Worm (Caenorhabditis elegans) whole organism, early embryonic: Measurements from ENCODE around the gene sulp-8.

ENCODE experiments used
- B0310.2 ChIP-seq: sonication (generic microtip); optimal IDR thresholded peaks from 2 replicates; lab custom pipeline; 2016; ENCODE audit warnings: mild to moderate bottlenecking, missing genetic modification characterization, missing compliant biosample characterization
- F13C5.2 ChIP-seq: sonication (generic microtip); optimal IDR thresholded peaks from 2 replicates; lab custom pipeline; 2017; ENCODE audit warnings: mild to moderate bottlenecking, missing genetic modification characterization, inconsistent platforms, missing compliant biosample characterization
- aly-1 ChIP-seq: sonication (generic microtip); optimal IDR thresholded peaks from 2 replicates; lab custom pipeline; 2016; ENCODE audit warnings: missing genetic modification characterization, missing compliant biosample characterization
- ama-1 ChIP-seq: fragments of 150-350 bp; optimal IDR thresholded peaks from 2 replicates; lab custom pipeline; 2014
- ceh-13 ChIP-seq: fragments of 200-800 bp; sonication (Bioruptor generic); optimal IDR thresholded peaks from 2 replicates; lab custom pipeline; 2018; ENCODE audit warnings: mild to moderate bottlenecking, missing genetic modification characterization, missing compliant biosample characterization
- ceh-36 ChIP-seq: sonication (generic microtip); optimal IDR thresholded peaks from 2 replicates; lab custom pipeline; 2016; ENCODE audit warnings: missing genetic modification characterization, inconsistent platforms, missing compliant biosample characterization
- ets-7 ChIP-seq: sonication (generic microtip); optimal IDR thresholded peaks from 2 replicates; lab custom pipeline; 2016; ENCODE audit warnings: missing genotype, missing genetic modification characterization, missing compliant biosample characterization
- flt-1 ChIP-seq: fragments of 200-800 bp; sonication (Bioruptor generic); IDR thresholded peaks from 2 replicates; pipeline ENCODE4 v1.3.6; 2022; ENCODE audit warnings: missing genetic modification characterization, missing compliant biosample characterization
- hmbx-1 ChIP-seq: sonication (generic microtip); optimal IDR thresholded peaks from 2 replicates; lab custom pipeline; 2016; ENCODE audit warnings: mild to moderate bottlenecking, missing genetic modification characterization, missing compliant biosample characterization
- hmg-4 ChIP-seq: fragments of 200-800 bp; sonication (Bioruptor generic); optimal IDR thresholded peaks from 2 replicates; lab custom pipeline; 2018; ENCODE audit warnings: mild to moderate bottlenecking, missing genetic modification characterization, missing compliant biosample characterization
- hnd-1 ChIP-seq: sonication (generic microtip); optimal IDR thresholded peaks from 2 replicates; lab custom pipeline; 2016; ENCODE audit warnings: missing genetic modification characterization, missing compliant biosample characterization
- pes-1 ChIP-seq: fragments of 200-800 bp; sonication (Bioruptor generic); IDR thresholded peaks from 2 replicates; pipeline ENCODE4 v1.3.6; 2022; ENCODE audit warnings: missing genetic modification reagents, missing genetic modification characterization, missing compliant biosample characterization
- scrt-1 ChIP-seq: fragments of 200-800 bp; sonication (Bioruptor generic); IDR thresholded peaks from 2 replicates; pipeline ENCODE4 v1.3.6; 2022; ENCODE audit warnings: missing genetic modification characterization, missing compliant biosample characterization
- sea-1 ChIP-seq: fragments of 200-800 bp; sonication (Bioruptor generic); conservative IDR thresholded peaks from 2 replicates; pipeline ENCODE4 v1.3.6; 2022; ENCODE audit warnings: missing genetic modification characterization, missing compliant biosample characterization
- tbx-11 ChIP-seq: fragments of 200-800 bp; sonication (Bioruptor generic); IDR thresholded peaks from 2 replicates; pipeline ENCODE4 v1.3.6; 2022; ENCODE audit warnings: missing genetic modification characterization, missing compliant biosample characterization
- tbx-37 ChIP-seq: fragments of 200-800 bp; sonication (Bioruptor generic); conservative IDR thresholded peaks from 2 replicates; pipeline ENCODE4 v1.3.6; 2022; ENCODE audit warnings: missing genetic modification reagents, missing genetic modification characterization, missing compliant biosample characterization
- tra-4 ChIP-seq: sonication (generic microtip); optimal IDR thresholded peaks from 2 replicates; lab custom pipeline; 2017; ENCODE audit warnings: missing genetic modification characterization, missing compliant biosample characterization

sulp-8 gene

DNA sequence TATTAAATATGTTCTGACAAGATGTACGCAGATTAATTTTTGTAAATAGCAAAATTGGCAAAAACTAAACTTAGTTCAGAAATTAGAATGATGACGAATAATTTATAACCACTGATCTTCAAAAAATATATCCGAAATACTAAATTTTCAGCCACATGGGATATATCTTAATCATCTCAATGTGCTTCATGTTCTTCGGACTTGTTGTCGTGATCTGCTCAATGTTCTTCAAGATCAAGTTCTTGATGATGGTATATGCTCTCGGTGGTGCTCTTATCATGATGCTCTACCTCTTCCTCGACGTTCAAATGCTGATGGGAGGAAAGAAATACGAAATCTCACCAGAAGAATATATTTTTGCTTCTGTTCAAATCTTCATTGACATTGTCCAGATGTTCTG lies 33.1 kb upstream of the sulp-8 start:
- TF ChIP-seq F13C5.2 (tag; lab: Kevin White, UChicago) (no peak), ets-7 (tag; lab: Kevin White, UChicago) (no peak), B0310.2 (no peak), aly-1 (tag; lab: Kevin White, UChicago) (no peak), ceh-13 (GFP tag; lab: Kevin White, UChicago) (no peak), ama-1 (lab: Kevin White, UChicago) (no peak), ceh-36 (tag; lab: Kevin White, UChicago) (no peak), sea-1 (GFP tag; lab: Robert Waterston, UW) (no peak), tra-4 (tag; lab: Kevin White, UChicago) (no peak), flt-1 (GFP tag; lab: Robert Waterston, UW) (no peak), tbx-37 (GFP tag; lab: Robert Waterston, UW) (no peak), hmg-4 (GFP tag; lab: Kevin White, UChicago) (no peak), tbx-11 (GFP tag; lab: Robert Waterston, UW) (no peak), hmbx-1 (tag; lab: Kevin White, UChicago) (no peak), pes-1 (GFP tag; lab: Robert Waterston, UW) (no peak), hnd-1 (tag; lab: Kevin White, UChicago) (no peak), scrt-1 (GFP tag; lab: Robert Waterston, UW) (no peak)

DNA sequence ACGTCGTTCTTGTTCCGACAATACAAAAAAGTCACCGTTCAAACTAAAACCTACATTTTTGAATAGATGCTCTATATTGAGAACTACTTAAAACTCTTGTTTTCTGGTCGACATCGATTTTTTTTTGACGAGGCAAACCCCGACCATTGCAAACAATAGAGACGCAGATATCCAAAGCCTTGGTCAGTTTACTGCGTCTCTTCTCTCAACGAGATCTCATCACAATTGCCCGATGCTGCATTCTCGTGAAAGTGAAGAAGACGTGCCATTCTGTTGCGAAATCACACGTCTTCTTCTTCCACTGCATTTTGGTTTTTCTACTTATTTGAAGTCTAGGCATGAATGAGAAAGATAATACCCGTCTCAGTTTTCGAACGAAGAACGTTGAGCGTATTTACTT lies 30.9 kb upstream of the sulp-8 start:
- TF ChIP-seq B0310.2 (no peak), tbx-11 (GFP tag; lab: Robert Waterston, UW) (no peak), scrt-1 (GFP tag; lab: Robert Waterston, UW) (no peak), hmbx-1 (tag; lab: Kevin White, UChicago) (no peak), ceh-36 (tag; lab: Kevin White, UChicago) (no peak), aly-1 (tag; lab: Kevin White, UChicago) (no peak), tbx-37 (GFP tag; lab: Robert Waterston, UW) (no peak), pes-1 (GFP tag; lab: Robert Waterston, UW) (no peak)

DNA sequence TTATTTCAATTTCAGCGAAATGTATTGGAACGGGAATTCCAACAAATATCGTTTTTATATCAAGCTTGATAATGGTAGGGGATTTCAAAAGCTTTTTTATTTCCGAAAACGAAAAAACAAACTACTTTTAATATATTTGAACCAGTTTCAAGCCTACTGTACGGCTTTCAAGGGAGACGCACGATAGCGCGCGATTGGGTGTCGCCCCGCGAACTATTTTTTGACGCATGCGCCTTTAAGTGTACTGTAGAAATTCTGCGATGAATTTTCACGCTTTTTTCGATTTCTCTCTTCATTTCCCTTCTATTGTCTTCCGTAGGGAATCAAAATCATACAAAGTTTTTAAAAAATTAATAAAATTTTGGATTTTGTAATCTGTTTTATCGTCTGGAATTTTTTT lies 30.1 kb upstream of the sulp-8 start:
- no peak for TF ChIP-seq F13C5.2 (tag; lab: Kevin White, UChicago)

DNA sequence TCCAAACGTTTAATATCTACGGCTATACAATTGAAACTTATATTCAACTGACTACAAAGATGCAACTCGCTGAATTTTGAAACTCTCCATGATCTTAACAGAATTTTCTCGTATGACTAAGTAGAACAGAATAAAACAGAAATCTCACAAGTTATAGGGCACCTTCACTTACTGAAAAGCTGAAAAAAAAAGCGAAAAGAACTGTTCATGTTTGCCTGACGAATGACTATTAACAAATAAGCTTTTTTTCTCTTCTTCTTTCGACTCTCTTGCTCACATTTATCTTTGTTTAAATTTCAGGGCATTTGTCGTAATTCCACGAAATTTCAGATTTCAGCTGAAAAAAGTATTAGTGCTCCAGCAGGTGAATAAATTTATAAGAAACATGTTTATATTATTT lies 29.3 kb upstream of the sulp-8 start, which contains the start of gene xbx-6:
Gene xbx-6, plus strand, starts transcription at position 301 of the 400 bp plus-strand sequence.
- TF ChIP-seq ceh-13 (GFP tag; lab: Kevin White, UChicago) = no peak
- TF ChIP-seq tra-4 (tag; lab: Kevin White, UChicago) = no peak
- no peak for TF ChIP-seq B0310.2

DNA sequence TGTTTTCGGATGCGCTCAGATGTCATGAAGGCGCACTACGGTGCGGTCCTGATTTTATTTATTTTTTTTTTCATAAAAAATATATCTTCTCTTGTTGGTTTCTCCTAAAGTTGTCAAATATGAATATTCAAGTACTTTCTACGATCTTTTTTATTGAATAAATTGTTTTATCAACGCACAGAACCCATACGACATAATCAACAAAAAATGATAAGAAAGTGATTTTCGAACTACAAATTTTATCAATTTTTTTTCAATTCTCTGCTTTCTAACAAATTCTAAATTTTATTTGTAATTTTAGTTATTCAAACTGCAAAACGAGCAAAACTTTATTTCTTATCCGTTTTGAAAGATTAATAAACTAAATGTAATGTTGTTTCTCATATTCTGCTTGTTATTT lies 28.4 kb upstream of the sulp-8 start:
- TF ChIP-seq tbx-11 (GFP tag; lab: Robert Waterston, UW) (no peak), ceh-13 (GFP tag; lab: Kevin White, UChicago) (no peak), flt-1 (GFP tag; lab: Robert Waterston, UW) (no peak), B0310.2 (no peak), sea-1 (GFP tag; lab: Robert Waterston, UW) (no peak), tbx-37 (GFP tag; lab: Robert Waterston, UW) (no peak), hmg-4 (GFP tag; lab: Kevin White, UChicago) (no peak), ama-1 (lab: Kevin White, UChicago) (no peak), ceh-36 (tag; lab: Kevin White, UChicago) (no peak), F13C5.2 (tag; lab: Kevin White, UChicago) (no peak)

DNA sequence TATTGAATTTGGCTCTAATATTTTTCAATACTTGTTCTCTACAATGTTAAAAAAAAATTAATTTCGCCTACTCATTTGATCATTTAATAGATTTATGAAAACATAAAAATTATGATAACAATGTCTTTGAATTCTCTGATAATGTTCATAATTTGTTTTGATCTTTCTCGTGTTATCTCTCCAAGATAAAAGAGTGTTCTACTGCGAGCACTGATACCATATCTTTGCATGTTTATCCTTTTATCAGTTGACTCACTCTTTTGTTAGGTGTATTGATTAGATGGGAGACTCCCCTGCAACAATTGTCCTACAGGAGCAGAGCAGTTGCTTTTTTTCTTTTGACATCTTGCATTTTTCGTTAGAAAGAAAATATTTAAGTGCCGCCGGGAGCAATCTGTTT lies 25.7 kb upstream of the sulp-8 start:
- TF ChIP-seq tbx-37 (GFP tag; lab: Robert Waterston, UW) = no peak
- no peak for TF ChIP-seq ama-1 (lab: Kevin White, UChicago)
- no peak for TF ChIP-seq tra-4 (tag; lab: Kevin White, UChicago)
- TF ChIP-seq aly-1 (tag; lab: Kevin White, UChicago) = no peak
- TF ChIP-seq tbx-11 (GFP tag; lab: Robert Waterston, UW) = no peak
- TF ChIP-seq hnd-1 (tag; lab: Kevin White, UChicago) = no peak
- TF ChIP-seq F13C5.2 (tag; lab: Kevin White, UChicago) = no peak
- TF ChIP-seq B0310.2 = no peak
- no peak for TF ChIP-seq ceh-13 (GFP tag; lab: Kevin White, UChicago)
- TF ChIP-seq hmbx-1 (tag; lab: Kevin White, UChicago) = no peak

DNA sequence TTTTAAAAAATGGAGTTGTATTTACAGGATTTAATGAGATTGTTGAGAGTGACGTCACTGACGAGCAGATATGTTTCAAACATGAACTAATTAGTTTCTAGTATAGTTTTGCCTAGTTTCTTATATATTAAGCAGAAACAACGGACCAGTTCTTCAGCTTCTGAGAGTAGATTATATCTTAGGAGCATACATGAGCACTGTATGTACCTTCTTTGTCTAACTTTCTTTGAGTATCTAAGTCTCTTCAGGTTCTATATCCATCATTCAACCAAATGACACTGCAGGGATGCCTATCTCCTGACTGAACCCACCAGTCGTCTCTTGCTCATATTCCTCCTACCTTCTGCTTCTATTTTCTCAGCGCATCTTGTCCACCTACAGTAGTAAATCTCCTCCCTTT lies 23.2 kb upstream of the sulp-8 start, which contains the start of gene her-1:
Gene her-1, plus strand, starts transcription at position 301 of the 400 bp plus-strand sequence.
- TF ChIP-seq tbx-37 (GFP tag; lab: Robert Waterston, UW) (no peak), B0310.2 (no peak), sea-1 (GFP tag; lab: Robert Waterston, UW) (no peak), ceh-13 (GFP tag; lab: Kevin White, UChicago) (no peak), pes-1 (GFP tag; lab: Robert Waterston, UW) (no peak), hmbx-1 (tag; lab: Kevin White, UChicago) (no peak), ama-1 (lab: Kevin White, UChicago) (no peak), aly-1 (tag; lab: Kevin White, UChicago) (no peak), tra-4 (tag; lab: Kevin White, UChicago) (no peak), scrt-1 (GFP tag; lab: Robert Waterston, UW) (no peak), hmg-4 (GFP tag; lab: Kevin White, UChicago) (no peak), ceh-36 (tag; lab: Kevin White, UChicago) (no peak), ets-7 (tag; lab: Kevin White, UChicago) (no peak), F13C5.2 (tag; lab: Kevin White, UChicago) (no peak), hnd-1 (tag; lab: Kevin White, UChicago) (no peak), flt-1 (GFP tag; lab: Robert Waterston, UW) (no peak), tbx-11 (GFP tag; lab: Robert Waterston, UW) (no peak)
